Fruit fly (Drosophila melanogaster): ENCODE data around the gene Pdss2.

The Pdss2 gene

DNA sequence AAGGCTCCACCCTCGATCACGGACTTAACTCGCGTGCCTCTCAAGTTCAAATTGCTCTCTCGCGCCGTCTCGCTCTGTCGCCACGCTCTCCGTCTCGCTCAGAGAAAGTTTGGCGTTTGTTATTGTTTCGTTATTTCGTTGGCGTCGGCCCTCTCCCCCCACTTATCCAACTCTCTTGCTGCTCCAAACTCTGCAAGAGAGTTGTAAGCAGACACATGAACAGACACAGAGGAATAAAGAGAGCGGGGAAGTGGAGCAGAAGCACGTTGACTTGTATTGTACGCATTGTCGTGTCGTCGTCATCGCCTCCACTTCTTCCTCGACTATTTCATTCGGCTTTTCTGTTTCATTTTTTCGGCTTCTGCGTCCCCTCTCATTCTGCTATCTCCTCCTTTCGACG is 4.4 kb upstream of the Pdss2 start (continued):
- TF ChIP-seq Eip74EF (GFP tag; optimal IDR thresholded peaks at IDR 0.05) (no peak), Sry-β (GFP tag; optimal IDR thresholded peaks at IDR 0.05) (no peak), luna (GFP tag; optimal IDR thresholded peaks at IDR 0.05) (no peak), CG14860 (GFP tag; IDR thresholded peaks at IDR 0.05; ENCODE audit: partially characterized antibody) (no peak), cg (GFP tag; optimal IDR thresholded peaks at IDR 0.05) (peak; percentile 71), CG2202 (tag; optimal IDR thresholded peaks at IDR 0.05) (no peak), CG42726 (GFP tag; IDR thresholded peaks at IDR 0.05; ENCODE audit: partially characterized antibody) (no peak), CG17361 (GFP tag; IDR thresholded peaks at IDR 0.05) (no peak), Ptx1 (GFP tag; IDR thresholded peaks at IDR 0.05) (no peak), CG10979 (tag; optimal IDR thresholded peaks at IDR 0.05) (no peak), CG7987 (GFP tag; optimal IDR thresholded peaks at IDR 0.05) (no peak), Hr39 (optimal IDR thresholded peaks at IDR 0.05) (no peak), CTCF (GFP tag; optimal IDR thresholded peaks at IDR 0.05) (no peak), sr (GFP tag; IDR thresholded peaks at IDR 0.05) (no peak), CG34422 (GFP tag; IDR thresholded peaks at IDR 0.05) (peak; percentile 14; the same call in 1 of the 3 replicates), crp (GFP tag; optimal IDR thresholded peaks at IDR 0.05) (no peak), Ets65A (GFP tag) (no peak), zfh1 (GFP tag; IDR thresholded peaks at IDR 0.05) (no peak), CG18011 (GFP tag; optimal IDR thresholded peaks at IDR 0.05) (no peak), HLH4C (GFP tag; IDR thresholded peaks at IDR 0.05; ENCODE audit: partially characterized antibody) (no peak), CG9797 (GFP tag; optimal IDR thresholded peaks at IDR 0.05) (no peak), mld (GFP tag; IDR thresholded peaks at IDR 0.05; ENCODE audit: partially characterized antibody) (no peak), CG32767 (GFP tag; IDR thresholded peaks at IDR 0.05) (no peak), Lpt (GFP tag; optimal IDR thresholded peaks at IDR 0.05) (no peak), sisA (GFP tag; IDR thresholded peaks at IDR 0.05) (no peak), trem (tag; optimal IDR thresholded peaks at IDR 0.05) (no peak), dysf (GFP tag; IDR thresholded peaks at IDR 0.05) (no peak), B-H2 (GFP tag; optimal IDR thresholded peaks at IDR 0.05) (no peak), sob (GFP tag; IDR thresholded peaks at IDR 0.05) (no peak), Med (GFP tag) (peak; percentile 52), fd96Cb (tag; optimal IDR thresholded peaks at IDR 0.05) (no peak), repo (GFP tag; optimal IDR thresholded peaks at IDR 0.05) (no peak), NFAT (GFP tag; IDR thresholded peaks at IDR 0.05) (no peak), lbe (GFP tag; optimal IDR thresholded peaks at IDR 0.05) (peak; percentile 14), p53 (GFP tag; optimal IDR thresholded peaks at IDR 0.05) (no peak), jigr1 (GFP tag; IDR thresholded peaks at IDR 0.05) (no peak), CG13123 (GFP tag; optimal IDR thresholded peaks at IDR 0.05) (no peak), CG6683 (GFP tag; optimal IDR thresholded peaks at IDR 0.05) (no peak), CG17385 (GFP tag; optimal IDR thresholded peaks at IDR 0.05) (peak; percentile 28), z (GFP tag; IDR thresholded peaks at IDR 0.05) (0 out of 3 replicates have a peak, but pooled peaks have one; percentile 38), ems (GFP tag; optimal IDR thresholded peaks at IDR 0.05) (no peak), Hr78 (GFP tag; optimal IDR thresholded peaks at IDR 0.05) (no peak), gfzf (GFP tag; optimal IDR thresholded peaks at IDR 0.05) (no peak), CG10565 (GFP tag; optimal IDR thresholded peaks at IDR 0.05) (no peak), grn (GFP tag; optimal IDR thresholded peaks at IDR 0.05) (no peak), hth (optimal IDR thresholded peaks at IDR 0.05) (no peak), Optix (GFP tag; IDR thresholded peaks at IDR 0.05) (no peak), CG3726 (GFP tag; IDR thresholded peaks at IDR 0.05) (no peak), Nf-YC (tag; optimal IDR thresholded peaks at IDR 0.05) (no peak), CG10274 (GFP tag; optimal IDR thresholded peaks at IDR 0.05) (no peak), CG6689 (GFP tag; IDR thresholded peaks at IDR 0.05) (no peak), Usf (GFP tag; optimal IDR thresholded peaks at IDR 0.05) (no peak), lilli (GFP tag; optimal IDR thresholded peaks at IDR 0.05) (no peak)
